Worm (Caenorhabditis elegans): ENCODE results near the gene sqv-8.

The sqv-8 gene

DNA sequence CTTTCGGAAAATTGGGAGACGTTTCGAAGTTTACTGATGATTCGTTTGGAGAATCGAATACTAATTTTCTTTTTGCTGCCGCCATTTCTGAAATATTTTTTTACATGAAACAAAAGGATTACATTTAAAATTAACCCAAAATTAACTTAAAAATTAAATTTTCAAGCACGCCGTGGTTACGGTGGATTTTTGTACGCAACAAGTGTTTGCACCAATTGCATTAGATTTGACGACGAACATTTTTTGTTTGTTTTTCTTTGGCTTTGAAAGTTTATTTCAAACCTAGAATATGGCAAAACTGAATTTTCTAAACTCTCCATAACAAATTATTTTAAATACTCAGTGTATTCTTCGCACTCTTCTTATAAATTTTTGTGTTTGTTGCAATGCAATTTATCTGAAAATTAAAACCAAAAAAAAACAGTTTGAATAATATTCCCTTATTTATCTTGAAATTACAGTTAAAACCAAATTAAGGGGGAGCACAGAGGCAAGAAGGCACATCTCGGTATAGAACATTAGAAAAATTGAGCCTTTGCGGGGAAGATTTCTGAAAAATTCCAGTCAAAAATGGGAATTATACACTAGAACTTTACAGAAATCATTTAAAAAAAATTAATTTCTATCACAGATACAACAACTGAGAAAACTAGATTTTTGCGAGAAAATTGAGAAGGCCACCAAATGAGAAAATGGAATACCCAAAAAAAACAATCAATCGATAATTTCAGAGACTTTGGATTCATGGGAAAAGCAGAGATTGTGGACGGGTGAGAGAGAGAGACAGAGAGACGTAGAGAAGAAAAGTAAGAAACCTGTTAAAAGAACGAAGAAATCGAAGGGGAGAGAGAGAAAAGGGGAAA, 29.5 kb upstream of the sqv-8 start, which contains the start of gene hal-3 (continued):
- TF ChIP-seq fkh-10 (GFP tag; optimal IDR thresholded peaks at IDR 0.05), result no peak
- no peak for TF ChIP-seq T20F7.1 (GFP tag; optimal IDR thresholded peaks at IDR 0.05)
- TF ChIP-seq nhr-28 (tag; optimal IDR thresholded peaks at IDR 0.05), result no peak
- TF ChIP-seq ama-1 (optimal IDR thresholded peaks at IDR 0.05), result peak; percentile 47
- TF ChIP-seq nhr-6 (tag; optimal IDR thresholded peaks at IDR 0.05), result no peak
- no peak for TF ChIP-seq ceh-20 (GFP tag; IDR thresholded peaks at IDR 0.05)
- TF ChIP-seq snpc-4 (tag; optimal IDR thresholded peaks at IDR 0.05), result no peak
- no peak; the same call in 1 of the 2 replicates for TF ChIP-seq dmd-6 (GFP tag; IDR thresholded peaks at IDR 0.05)
- no peak for TF ChIP-seq daf-19 (GFP tag; conservative IDR thresholded peaks at IDR 0.05)
- no peak for TF ChIP-seq mxl-3 (GFP tag; optimal IDR thresholded peaks at IDR 0.05)
- TF ChIP-seq T26A8.4 (GFP tag; IDR thresholded peaks at IDR 0.05), result peak; percentile 39; the same call in 1 of the 2 replicates
- TF ChIP-seq daf-8 (GFP tag; IDR thresholded peaks at IDR 0.05), result no peak
- no peak for TF ChIP-seq F44E2.7 (GFP tag; IDR thresholded peaks at IDR 0.05)
- TF ChIP-seq F26F4.8 (GFP tag; conservative IDR thresholded peaks at IDR 0.05), result no peak
- no peak for TF ChIP-seq nhr-48 (tag; optimal IDR thresholded peaks at IDR 0.05)
- no peak for TF ChIP-seq tra-1 (GFP tag; IDR thresholded peaks at IDR 0.05)
- peak; percentile 80 for TF ChIP-seq zfp-3 (GFP tag; conservative IDR thresholded peaks at IDR 0.05)
- no peak for TF ChIP-seq D1046.2 (GFP tag; IDR thresholded peaks at IDR 0.05)
- TF ChIP-seq egl-27 (tag; optimal IDR thresholded peaks at IDR 0.05), result no peak
- TF ChIP-seq mdt-29 (GFP tag; IDR thresholded peaks at IDR 0.05), result peak; percentile 39; the same call in 1 of the 2 replicates
- TF ChIP-seq ctbp-1 (GFP tag; IDR thresholded peaks at IDR 0.05), result no peak
- TF ChIP-seq unc-39 (tag; optimal IDR thresholded peaks at IDR 0.05), result no peak
- peak; percentile 14; the same call in 1 of the 2 replicates for TF ChIP-seq hmg-1.1 (GFP tag; IDR thresholded peaks at IDR 0.05)
- no peak for TF ChIP-seq mdl-1 (tag; optimal IDR thresholded peaks at IDR 0.05)
- no peak for TF ChIP-seq cey-2 (tag; optimal IDR thresholded peaks at IDR 0.05; ENCODE audit: borderline replicate concordance, insufficient read depth)
- TF ChIP-seq Y48G9A.11 (GFP tag; IDR thresholded peaks at IDR 0.05), result 0 out of 2 replicates have a peak, but pooled peaks have one; percentile 27
- TF ChIP-seq ZK337.2 (GFP tag; IDR thresholded peaks at IDR 0.05), result no peak
- TF ChIP-seq Y75B8A.6 (GFP tag; IDR thresholded peaks at IDR 0.05), result no peak
- peak; percentile 31 for TF ChIP-seq mep-1 (tag; optimal IDR thresholded peaks at IDR 0.05)
- peak; percentile 67 for TF ChIP-seq ceh-28 (tag; optimal IDR thresholded peaks at IDR 0.05)
- TF ChIP-seq F37D6.2 (tag; optimal IDR thresholded peaks at IDR 0.05), result no peak
- peak; percentile 18 for TF ChIP-seq sdz-12 (GFP tag; optimal IDR thresholded peaks at IDR 0.05)
- no peak for TF ChIP-seq ceh-82 (tag; optimal IDR thresholded peaks at IDR 0.05)
- no peak for TF ChIP-seq dve-1 (tag; optimal IDR thresholded peaks at IDR 0.05; ENCODE audit: insufficient read depth)
- no peak for TF ChIP-seq ceh-44 (GFP tag; IDR thresholded peaks at IDR 0.05)
- TF ChIP-seq zfp-2 (tag; optimal IDR thresholded peaks at IDR 0.05), result no peak
- TF ChIP-seq lin-13 (GFP tag; optimal IDR thresholded peaks at IDR 0.05), result no peak
- peak in 1 of 2 experiments; percentile 81 for TF ChIP-seq unc-62 (GFP tag; optimal IDR thresholded peaks at IDR 0.05 in 1 of 2)
- no peak for TF ChIP-seq unc-62 (tag; optimal IDR thresholded peaks at IDR 0.05)
- peak; percentile 38 for TF ChIP-seq duxl-1 (tag; optimal IDR thresholded peaks at IDR 0.05; ENCODE audit: poor library complexity)
- TF ChIP-seq lir-3 (tag; optimal IDR thresholded peaks at IDR 0.05), result no peak
- TF ChIP-seq ces-1 (GFP tag; optimal IDR thresholded peaks at IDR 0.05), result no peak
- no peak for TF ChIP-seq attf-4 (tag; optimal IDR thresholded peaks at IDR 0.05)
- no peak for TF ChIP-seq madf-5 (GFP tag; IDR thresholded peaks at IDR 0.05)
- 0 out of 2 replicates have a peak, but pooled peaks have one; percentile 4 for TF ChIP-seq madf-9 (GFP tag; conservative IDR thresholded peaks at IDR 0.05)
- peak; percentile 18 for TF ChIP-seq nhr-102 (tag; optimal IDR thresholded peaks at IDR 0.05)
- no peak for TF ChIP-seq nhr-41 (GFP tag; IDR thresholded peaks at IDR 0.05)
- TF ChIP-seq nhr-10 (tag; optimal IDR thresholded peaks at IDR 0.05), result no peak
- TF ChIP-seq jun-1 (tag; optimal IDR thresholded peaks at IDR 0.05), result no peak
- TF ChIP-seq dmd-8 (GFP tag; IDR thresholded peaks at IDR 0.05), result 0 out of 2 replicates have a peak, but pooled peaks have one; percentile 14
